Worm (Caenorhabditis elegans) whole organism, L1 larva: ENCODE measurements around the gene T07A5.7.

Experiments used
- aly-2 ChIP-seq: fragments of 150-350 bp; optimal IDR thresholded peaks from 2 replicates; lab custom pipeline; 2014; ENCODE audit warnings: missing biosample characterization, missing genetic modification characterization
- ama-1 ChIP-seq: fragments of 150-350 bp; optimal IDR thresholded peaks from 2 replicates; lab custom pipeline; 2014
- blmp-1 ChIP-seq: fragments of 150-350 bp; optimal IDR thresholded peaks from 2 replicates; lab custom pipeline; 2014; ENCODE audit warnings: missing biosample characterization, missing genetic modification characterization
- dpl-1 ChIP-seq, 3 experiments: fragments of 150-350 bp in 2 of 3; sonication (generic microtip) in 1 of 3; optimal IDR thresholded peaks; 2 replicates each; lab custom pipeline; 2014 to 2017; ENCODE audit warnings: missing biosample characterization in 3 of 3, missing genetic modification characterization in 3 of 3, missing genetic modification reagents in 3 of 3
- efl-1 ChIP-seq, 4 experiments: fragments of 150-350 bp; optimal IDR thresholded peaks in 3 of 4; peaks in 1 of 4; 1 replicate in 1 of 4; 2 replicates in 3 of 4; lab custom pipeline; 2014; ENCODE audit warnings: missing biosample characterization in 2 of 4, missing genetic modification characterization in 2 of 4, missing genetic modification reagents in 2 of 4
- efl-3 ChIP-seq: fragments of 200-800 bp; sonication (Bioruptor generic); optimal IDR thresholded peaks from 2 replicates; lab custom pipeline; 2018; ENCODE audit warnings: mild to moderate bottlenecking, missing genetic modification characterization, missing compliant biosample characterization
- egl-13 ChIP-seq: sonication (generic microtip); optimal IDR thresholded peaks from 2 replicates; lab custom pipeline; 2016; ENCODE audit warnings: missing genotype, missing genetic modification reagents, missing genetic modification characterization, missing compliant biosample characterization
- elt-3 ChIP-seq, 6 experiments: fragments of 150-350 bp in 1 of 6; sonication (generic microtip); optimal IDR thresholded peaks; 2 replicates each; lab custom pipeline; 2017 to 2018; ENCODE audit warnings: missing biosample characterization in 6 of 6, missing genetic modification characterization in 6 of 6, inconsistent platforms in 1 of 6
- fos-1 ChIP-seq: fragments of 150-350 bp; optimal IDR thresholded peaks from 2 replicates; lab custom pipeline; 2014; ENCODE audit warnings: missing biosample characterization, missing genetic modification characterization
- grh-1 ChIP-seq: fragments of 200-800 bp; sonication (Bioruptor generic); IDR thresholded peaks from 2 replicates; pipeline ENCODE4 v1.3.6; 2022; ENCODE audit warnings: missing genetic modification reagents, missing genetic modification characterization, missing compliant biosample characterization
- hlh-17 ChIP-seq: fragments of 200-800 bp; sonication (Bioruptor generic); optimal IDR thresholded peaks from 2 replicates; lab custom pipeline; 2018; ENCODE audit warnings: missing genetic modification characterization, mild to moderate bottlenecking, missing compliant biosample characterization, moderate library complexity, borderline replicate concordance
- hlh-4 ChIP-seq: sonication (generic microtip); optimal IDR thresholded peaks from 2 replicates; lab custom pipeline; 2016; ENCODE audit warnings: mild to moderate bottlenecking, missing genetic modification characterization, missing compliant biosample characterization
- hpl-2 ChIP-seq: fragments of 150-350 bp; optimal IDR thresholded peaks from 2 replicates; lab custom pipeline; 2014; ENCODE audit warnings: missing biosample characterization, missing genetic modification reagents, missing genetic modification characterization
- isw-1 ChIP-seq: fragments of 200-800 bp; sonication (Bioruptor generic); IDR thresholded peaks from 2 replicates; pipeline ENCODE4 v1.3.6; 2022; ENCODE audit warnings: missing genetic modification characterization, missing compliant biosample characterization
- lin-14 ChIP-seq: fragments of 200-800 bp; sonication (Bioruptor generic); optimal IDR thresholded peaks from 2 replicates; lab custom pipeline; 2018; ENCODE audit warnings: mild to moderate bottlenecking, missing genetic modification characterization, moderate library complexity, missing compliant biosample characterization
- lin-35 ChIP-seq, 2 experiments: fragments of 150-350 bp; optimal IDR thresholded peaks; 2 replicates each; lab custom pipeline; 2014; ENCODE audit warnings: missing biosample characterization in 2 of 2, missing genetic modification characterization in 2 of 2, missing genetic modification reagents in 2 of 2
- lsy-2 ChIP-seq, 2 experiments: fragments of 150-350 bp; optimal IDR thresholded peaks; 2 replicates each; lab custom pipeline; 2014; ENCODE audit warnings: missing biosample characterization in 2 of 2, missing genetic modification characterization in 2 of 2
- mdl-1 ChIP-seq, 2 experiments: fragments of 150-350 bp; optimal IDR thresholded peaks; 2 replicates each; lab custom pipeline; 2014 to 2017; ENCODE audit warnings: missing biosample characterization in 2 of 2, missing genetic modification characterization in 2 of 2, inconsistent platforms in 1 of 2
- mef-2 ChIP-seq: fragments of 150-350 bp; optimal IDR thresholded peaks from 2 replicates; lab custom pipeline; 2014; ENCODE audit warnings: missing biosample characterization, missing genetic modification characterization
- mep-1 ChIP-seq: fragments of 150-350 bp; optimal IDR thresholded peaks from 2 replicates; lab custom pipeline; 2014; ENCODE audit warnings: missing biosample characterization, missing genetic modification characterization
- nhr-20 ChIP-seq: sonication (generic microtip); optimal IDR thresholded peaks from 2 replicates; lab custom pipeline; 2016; ENCODE audit warnings: mild to moderate bottlenecking, missing genetic modification characterization, missing compliant biosample characterization
- nhr-28 ChIP-seq: fragments of 150-350 bp; optimal IDR thresholded peaks from 2 replicates; lab custom pipeline; 2014; ENCODE audit warnings: missing biosample characterization, missing genetic modification characterization
- nhr-47 ChIP-seq: sonication (generic microtip); optimal IDR thresholded peaks from 2 replicates; lab custom pipeline; 2016; ENCODE audit warnings: mild to moderate bottlenecking, missing genetic modification characterization, moderate library complexity, missing compliant biosample characterization
- nhr-71 ChIP-seq: sonication (generic microtip); optimal IDR thresholded peaks from 2 replicates; lab custom pipeline; 2016; ENCODE audit warnings: mild to moderate bottlenecking, missing genetic modification characterization, moderate library complexity, missing compliant biosample characterization
- nhr-76 ChIP-seq: sonication (generic microtip); optimal IDR thresholded peaks from 2 replicates; lab custom pipeline; 2017; ENCODE audit warnings: missing biosample characterization, missing genetic modification characterization
- nhr-84 ChIP-seq: sonication (generic microtip); optimal IDR thresholded peaks from 2 replicates; lab custom pipeline; 2017; ENCODE audit warnings: missing biosample characterization, missing genetic modification characterization
- nhr-85 ChIP-seq: sonication (generic microtip); peaks from one replicate; lab custom pipeline; 2016; ENCODE audit warnings: missing genetic modification characterization, inconsistent platforms, missing compliant biosample characterization
- nhr-90 ChIP-seq: sonication (generic microtip); optimal IDR thresholded peaks from 2 replicates; lab custom pipeline; 2016; ENCODE audit warnings: mild to moderate bottlenecking, missing genetic modification characterization, missing compliant biosample characterization; ENCODE audit not compliant: poor library complexity
- pax-3 ChIP-seq: fragments of 200-800 bp; sonication (Bioruptor generic); optimal IDR thresholded peaks from 2 replicates; lab custom pipeline; 2018; ENCODE audit warnings: mild to moderate bottlenecking, missing genetic modification characterization, moderate library complexity, missing compliant biosample characterization
- pqm-1 ChIP-seq: sonication (generic microtip); optimal IDR thresholded peaks from 3 replicates; lab custom pipeline; 2017; ENCODE audit warnings: missing biosample characterization, missing genetic modification characterization
- rnt-1 ChIP-seq: sonication (generic microtip); optimal IDR thresholded peaks from 2 replicates; lab custom pipeline; 2016; ENCODE audit warnings: mild to moderate bottlenecking, missing genetic modification characterization, moderate library complexity, missing compliant biosample characterization
- snu-23 ChIP-seq: sonication (generic microtip); optimal IDR thresholded peaks from 2 replicates; lab custom pipeline; 2016; ENCODE audit warnings: missing genetic modification characterization, missing compliant biosample characterization
- sptf-1 ChIP-seq: fragments of 150-350 bp; optimal IDR thresholded peaks from 2 replicates; lab custom pipeline; 2014; ENCODE audit warnings: missing biosample characterization, missing genetic modification characterization
- swsn-7 ChIP-seq: sonication (generic microtip); optimal IDR thresholded peaks from 2 replicates; lab custom pipeline; 2016; ENCODE audit warnings: missing genetic modification characterization, missing compliant biosample characterization
- tbx-2 ChIP-seq: sonication (generic microtip); optimal IDR thresholded peaks from 2 replicates; lab custom pipeline; 2016; ENCODE audit warnings: missing genetic modification characterization, missing compliant biosample characterization
- unc-62 ChIP-seq: fragments of 150-350 bp; optimal IDR thresholded peaks from 2 replicates; lab custom pipeline; 2014; ENCODE audit warnings: missing biosample characterization, missing genetic modification reagents, missing genetic modification characterization
- unc-98 ChIP-seq: fragments of 200-800 bp; sonication (Bioruptor generic); IDR thresholded peaks from 2 replicates; pipeline ENCODE4 v1.3.6; 2022; ENCODE audit warnings: missing genetic modification characterization, missing compliant biosample characterization
- zip-4 ChIP-seq: fragments of 200-800 bp; sonication (Bioruptor generic); optimal IDR thresholded peaks from 2 replicates; lab custom pipeline; 2018; ENCODE audit warnings: mild to moderate bottlenecking, missing genetic modification characterization, moderate library complexity, missing compliant biosample characterization
- ztf-11 ChIP-seq, 2 experiments: sonication (generic microtip); optimal IDR thresholded peaks; 2 replicates each; lab custom pipeline; 2016 to 2017; ENCODE audit warnings: missing genetic modification characterization in 2 of 2, missing biosample characterization in 1 of 2, missing compliant biosample characterization in 1 of 2

The T07A5.7 gene

ce11 chrIII:10331232-10331631 lies 20.3 kb upstream of the T07A5.7 start:
- TF ChIP-seq lin-35 (GFP tag; optimal IDR thresholded peaks at IDR 0.05; lab: Kevin White, UChicago) = peak in 1 of 2 experiments; percentile 4
- no peak for TF ChIP-seq nhr-84 (tag; lab: Kevin White, UChicago)
- peak in 1 of 3 experiments; percentile 26 for TF ChIP-seq dpl-1 (GFP tag; optimal IDR thresholded peaks at IDR 0.05; lab: Kevin White, UChicago)
- TF ChIP-seq hpl-2 (GFP tag; lab: Kevin White, UChicago) = no peak
- no peak for TF ChIP-seq grh-1
- TF ChIP-seq hlh-4 (tag; lab: Kevin White, UChicago) = no peak
- peak; percentile 14 for TF ChIP-seq fos-1 (tag; lab: Kevin White, UChicago)
- TF ChIP-seq snu-23 (GFP tag; lab: Kevin White, UChicago) = peak; percentile 14
- no peak for TF ChIP-seq unc-62
- peak; percentile 38 for TF ChIP-seq mep-1
- TF ChIP-seq nhr-20 = peak; percentile 0
- no peak for TF ChIP-seq nhr-76 (tag; lab: Kevin White, UChicago)
- TF ChIP-seq pqm-1 (tag; lab: Kevin White, UChicago) = no peak
- TF ChIP-seq efl-1 (optimal IDR thresholded peaks at IDR 0.05; lab: Kevin White, UChicago) = peak in 1 of 2 experiments; percentile 1
- TF ChIP-seq efl-1 (GFP tag; optimal IDR thresholded peaks at IDR 0.05 in 1 of 2; lab: Kevin White, UChicago) = peak in 1 of 2 experiments; percentile 90
- peak in 1 of 2 experiments; percentile 19 for TF ChIP-seq lsy-2 (tag; optimal IDR thresholded peaks at IDR 0.05; lab: Kevin White, UChicago)
- TF ChIP-seq nhr-71 = peak; percentile 25
- TF ChIP-seq nhr-85 (tag; lab: Kevin White, UChicago) = peak; percentile 67
- TF ChIP-seq lin-14 = peak; percentile 46
- 0 out of 2 replicates have a peak, but pooled peaks have one; percentile 16 for TF ChIP-seq isw-1
- no peak for TF ChIP-seq unc-98 (GFP tag; lab: Robert Waterston, UW)
- TF ChIP-seq mef-2 (tag; lab: Kevin White, UChicago) = no peak
- TF ChIP-seq, all 84 proteins: peak for 12

ce11 chrIII:10330372-10331062 lies 19.6 kb upstream of the T07A5.7 start, which contains the start of gene nex-2:
Gene nex-2, minus strand, starts transcription at chrIII:10330422.
- TF ChIP-seq pax-3 = no peak
- no peak for TF ChIP-seq blmp-1 (tag; lab: Kevin White, UChicago)
- TF ChIP-seq zip-4 (GFP tag; lab: Kevin White, UChicago) = no peak
- no peak for TF ChIP-seq nhr-90 (tag; lab: Kevin White, UChicago)
- TF ChIP-seq egl-13 (tag; lab: Kevin White, UChicago) = no peak
- no peak for TF ChIP-seq efl-3 (GFP tag; lab: Kevin White, UChicago)
- TF ChIP-seq aly-2 (tag; lab: Kevin White, UChicago) = no peak
- TF ChIP-seq nhr-28 (tag; lab: Kevin White, UChicago) = no peak
- TF ChIP-seq lin-35 (GFP tag; optimal IDR thresholded peaks at IDR 0.05; lab: Kevin White, UChicago) = no peak
- no peak for TF ChIP-seq sptf-1 (tag; lab: Kevin White, UChicago)
- no peak for TF ChIP-seq swsn-7 (tag; lab: Kevin White, UChicago)
- no peak for TF ChIP-seq hlh-17 (GFP tag; lab: Kevin White, UChicago)
- TF ChIP-seq ama-1 (lab: Kevin White, UChicago) = no peak
- TF ChIP-seq nhr-76 (tag; lab: Kevin White, UChicago) = no peak
- TF ChIP-seq tbx-2 (tag; lab: Kevin White, UChicago) = no peak

ce11 chrIII:10329811-10330210 lies 18.9 kb upstream of the T07A5.7 start:
- TF ChIP-seq ztf-11 (tag; optimal IDR thresholded peaks at IDR 0.05; lab: Kevin White, UChicago) (no peak), blmp-1 (tag; lab: Kevin White, UChicago) (peak; percentile 7), lin-35 (GFP tag; optimal IDR thresholded peaks at IDR 0.05; lab: Kevin White, UChicago) (peak in 1 of 2 experiments; percentile 6), lin-14 (peak; percentile 56), lsy-2 (tag; optimal IDR thresholded peaks at IDR 0.05; lab: Kevin White, UChicago) (peak in 1 of 2 experiments; percentile 6), efl-1 (optimal IDR thresholded peaks at IDR 0.05; lab: Kevin White, UChicago) (no peak), efl-1 (GFP tag; optimal IDR thresholded peaks at IDR 0.05 in 1 of 2; lab: Kevin White, UChicago) (peak in 1 of 2 experiments; percentile 10), mdl-1 (tag; optimal IDR thresholded peaks at IDR 0.05; lab: Kevin White, UChicago) (peak in 1 of 2 experiments; percentile 38), nhr-47 (tag; lab: Kevin White, UChicago) (no peak), rnt-1 (tag; lab: Kevin White, UChicago) (peak; percentile 19), ama-1 (lab: Kevin White, UChicago) (no peak), elt-3 (tag; optimal IDR thresholded peaks at IDR 0.05; lab: Kevin White, UChicago) (peak in 2 of 6 experiments; percentile 34 to 82)
